Worm (Caenorhabditis elegans) whole organism, L4/young adult: Measurements from ENCODE around the gene F33E11.2.

Source experiments
- dao-5 ChIP-seq: sonication (generic microtip); optimal IDR thresholded peaks from 2 replicates; lab custom pipeline; 2016; ENCODE audit warnings: missing genotype, missing genetic modification characterization, moderate library complexity, missing compliant biosample characterization
- him-1 ChIP-seq: sonication (generic microtip); optimal IDR thresholded peaks from 2 replicates; lab custom pipeline; 2016; ENCODE audit warnings: missing genotype, missing genetic modification reagents, missing genetic modification characterization, missing compliant biosample characterization

DNA sequence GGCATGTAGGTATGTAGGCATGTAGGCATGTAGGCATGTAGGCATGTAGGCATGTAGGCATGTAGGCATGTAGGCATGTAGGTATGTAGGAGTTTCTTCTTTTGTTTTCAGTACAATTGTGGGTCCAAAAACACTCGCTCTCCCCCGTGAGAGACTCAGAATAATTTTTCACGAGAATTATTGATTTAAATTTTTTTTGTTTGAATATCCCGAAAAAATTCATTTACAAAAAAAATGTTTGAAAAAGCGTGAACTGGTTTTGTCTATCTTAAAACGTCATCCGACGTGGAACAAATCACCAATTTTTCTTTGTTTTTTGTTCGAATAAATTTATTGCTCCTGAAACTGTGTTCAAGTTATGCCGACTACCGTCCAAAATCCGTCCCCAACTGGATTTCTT is 45.4 kb downstream of the F33E11.2 start, which contains the start of gene wago-10:
- TF ChIP-seq him-1 (tag; lab: Kevin White, UChicago), result no peak
- no peak for TF ChIP-seq dao-5
